Worm (Caenorhabditis elegans): ENCODE measurements around the gene F52E1.3.

DNA sequence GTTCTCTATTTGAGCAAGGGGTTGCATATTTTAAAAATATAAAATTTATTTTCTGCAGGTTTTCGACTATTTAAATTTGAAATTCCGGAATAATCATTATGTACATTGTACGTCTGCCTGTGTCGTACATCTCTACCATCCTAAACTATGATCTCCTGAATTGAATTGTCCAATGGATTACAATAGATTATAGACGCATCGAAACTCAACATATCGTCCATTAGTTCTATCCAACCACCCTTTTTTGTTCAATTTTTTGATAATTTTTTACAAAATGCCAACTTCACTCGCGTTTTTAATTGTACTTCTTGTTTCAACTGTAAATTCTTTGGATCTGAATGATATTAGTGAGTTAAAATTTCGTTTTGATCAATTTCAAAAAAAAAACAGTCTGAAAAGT is 15.8 kb downstream of the F52E1.3 start, which contains the start of gene F52E1.2:
- no peak for TF ChIP-seq somi-1 (GFP tag; optimal IDR thresholded peaks at IDR 0.05)
- no peak for TF ChIP-seq Y67H2A.10 (GFP tag; conservative IDR thresholded peaks at IDR 0.05)
- TF ChIP-seq ama-1 (optimal IDR thresholded peaks at IDR 0.05) = no peak
- no peak for TF ChIP-seq ama-1 (GFP tag; optimal IDR thresholded peaks at IDR 0.05)
- TF ChIP-seq ceh-100 (GFP tag; IDR thresholded peaks at IDR 0.05) = no peak
- no peak for TF ChIP-seq K12H6.12 (tag; optimal IDR thresholded peaks at IDR 0.05)
- no peak for TF ChIP-seq nfya-1 (tag; optimal IDR thresholded peaks at IDR 0.05; ENCODE audit: borderline replicate concordance, insufficient read depth)
- TF ChIP-seq snpc-1.3 (tag; optimal IDR thresholded peaks at IDR 0.05; ENCODE audit: insufficient read depth) = no peak
